Worm (Caenorhabditis elegans): Measurements from ENCODE around the gene ndg-4.

- TF ChIP-seq him-1 (tag; optimal IDR thresholded peaks at IDR 0.05) (no peak), dao-5 (tag; optimal IDR thresholded peaks at IDR 0.05) (no peak), W03F9.2 (tag; optimal IDR thresholded peaks at IDR 0.05) (no peak)
These were observed 19.1 kb downstream of the ndg-4 start for ce11 chrIII:4448029-4448428.

All from whole organism, L4/young adult.